Worm (Caenorhabditis elegans) whole organism, young adult: ENCODE data around the gene cpna-4.

ENCODE experiments used
- D2030.7 ChIP-seq: fragments of 200-800 bp; sonication (Bioruptor generic); IDR thresholded peaks from 2 replicates; pipeline ENCODE4 v1.3.6; 2022; ENCODE audit warnings: missing genetic modification reagents, missing genetic modification characterization, missing compliant biosample characterization
- F10E7.11 ChIP-seq: sonication (generic microtip); optimal IDR thresholded peaks from 2 replicates; lab custom pipeline; 2017; ENCODE audit warnings: mild to moderate bottlenecking, missing genetic modification characterization, moderate library complexity, missing compliant biosample characterization
- F57A8.1 ChIP-seq: fragments of 200-800 bp; sonication (Bioruptor generic); optimal IDR thresholded peaks from 2 replicates; lab custom pipeline; 2018; ENCODE audit warnings: mild to moderate bottlenecking, missing genetic modification characterization, moderate library complexity, missing compliant biosample characterization
- ama-1 ChIP-seq, 3 experiments: fragments of 150-350 bp in 1 of 3; sonication (generic microtip) in 2 of 3; optimal IDR thresholded peaks; 2 replicates each; lab custom pipeline; 2014 to 2018; ENCODE audit warnings: missing biosample characterization in 2 of 3, missing genetic modification characterization in 2 of 3, missing genetic modification reagents in 2 of 3
- attf-6 ChIP-seq: fragments of 200-800 bp; sonication (Bioruptor generic); IDR thresholded peaks from 2 replicates; pipeline ENCODE4 v1.3.6; 2022; ENCODE audit warnings: missing genetic modification reagents, missing genetic modification characterization, missing compliant biosample characterization
- cebp-1 ChIP-seq, 2 experiments: fragments of 200-800 bp in 1 of 2; sonication (Bioruptor generic) in 1 of 2; sonication (generic microtip) in 1 of 2; IDR thresholded peaks in 1 of 2; optimal IDR thresholded peaks in 1 of 2; 2 replicates each; pipeline versions ENCODE4 v1.3.6 to Lab custom; 2017 to 2022; ENCODE audit warnings: missing compliant biosample characterization in 2 of 2, missing genetic modification characterization in 2 of 2, mild to moderate bottlenecking in 1 of 2, missing genetic modification reagents in 1 of 2, moderate library complexity in 1 of 2
- chd-7 ChIP-seq: sonication (generic microtip); optimal IDR thresholded peaks from 2 replicates; lab custom pipeline; 2016; ENCODE audit warnings: mild to moderate bottlenecking, missing genetic modification characterization, moderate library complexity, missing compliant biosample characterization
- dpl-1 ChIP-seq: fragments of 150-350 bp; optimal IDR thresholded peaks from 2 replicates; lab custom pipeline; 2014; ENCODE audit warnings: missing biosample characterization, missing genetic modification reagents, missing genetic modification characterization
- let-607 ChIP-seq, 2 experiments: fragments of 200-800 bp in 1 of 2; sonication (Bioruptor generic) in 1 of 2; sonication (generic microtip) in 1 of 2; optimal IDR thresholded peaks; 2 replicates each; lab custom pipeline; 2016 to 2018; ENCODE audit warnings: mild to moderate bottlenecking in 2 of 2, missing compliant biosample characterization in 2 of 2, missing genetic modification characterization in 2 of 2, moderate library complexity in 2 of 2, missing genotype in 1 of 2
- lsy-27 ChIP-seq: sonication (generic microtip); optimal IDR thresholded peaks from 2 replicates; lab custom pipeline; 2017; ENCODE audit warnings: missing genetic modification characterization, mild to moderate bottlenecking, missing compliant biosample characterization, antibody characterized with exemption, missing genotype, borderline replicate concordance; ENCODE audit not compliant: insufficient read depth
- mcd-1 ChIP-seq: fragments of 200-800 bp; sonication (Bioruptor generic); IDR thresholded peaks from 2 replicates; pipeline ENCODE4 v1.3.6; 2022; ENCODE audit warnings: missing genetic modification reagents, missing genetic modification characterization, missing compliant biosample characterization
- nfya-2 ChIP-seq: fragments of 200-800 bp; sonication (Bioruptor generic); IDR thresholded peaks from 2 replicates; pipeline ENCODE4 v1.3.6; 2022; ENCODE audit warnings: missing genetic modification reagents, missing genetic modification characterization, missing compliant biosample characterization
- rpc-1 ChIP-seq, 2 experiments: fragments of 150-350 bp in 1 of 2; sonication (generic microtip) in 1 of 2; optimal IDR thresholded peaks; 2 replicates each; lab custom pipeline; 2014 to 2018; ENCODE audit warnings: missing biosample characterization in 1 of 2, missing genetic modification characterization in 1 of 2, missing genetic modification reagents in 1 of 2, missing genotype in 1 of 2
- ztf-22 ChIP-seq: fragments of 200-800 bp; sonication (Bioruptor generic); optimal IDR thresholded peaks from 2 replicates; lab custom pipeline; 2018; ENCODE audit warnings: mild to moderate bottlenecking, missing genetic modification characterization, moderate library complexity, missing compliant biosample characterization

ce11 chrIV:15336778-15337177 is 24.6 kb upstream of the cpna-4 start, which contains the start of gene irld-59:
- TF ChIP-seq D2030.7 (no peak), attf-6 (GFP tag; lab: Robert Waterston, UW) (no peak), nfya-2 (GFP tag; lab: Robert Waterston, UW) (no peak), chd-7 (no peak), dpl-1 (no peak), cebp-1 (GFP tag; IDR thresholded peaks at IDR 0.05; lab: Robert Waterston, UW) (no peak), cebp-1 (tag; optimal IDR thresholded peaks at IDR 0.05; lab: Kevin White, UChicago) (no peak), ztf-22 (GFP tag; lab: Kevin White, UChicago) (no peak), ama-1 (optimal IDR thresholded peaks at IDR 0.05; lab: Kevin White, UChicago) (no peak), ama-1 (GFP tag; optimal IDR thresholded peaks at IDR 0.05; lab: Kevin White, UChicago) (no peak), lsy-27 (tag; lab: Kevin White, UChicago) (no peak), let-607 (tag; optimal IDR thresholded peaks at IDR 0.05; lab: Kevin White, UChicago) (no peak), mcd-1 (no peak), F10E7.11 (no peak), rpc-1 (optimal IDR thresholded peaks at IDR 0.05; lab: Kevin White, UChicago) (no peak), rpc-1 (tag; optimal IDR thresholded peaks at IDR 0.05; lab: Kevin White, UChicago) (no peak), F57A8.1 (no peak)
